Worm (Caenorhabditis elegans) whole organism, L4/young adult: ENCODE results near the gene ZC84.7.

Experiments used
- W03F9.2 ChIP-seq: fragments of 150-350 bp; optimal IDR thresholded peaks from 2 replicates; lab custom pipeline; 2014; ENCODE audit warnings: missing biosample characterization, missing genetic modification characterization
- dao-5 ChIP-seq: sonication (generic microtip); optimal IDR thresholded peaks from 2 replicates; lab custom pipeline; 2016; ENCODE audit warnings: missing genotype, missing genetic modification characterization, moderate library complexity, missing compliant biosample characterization
- him-1 ChIP-seq: sonication (generic microtip); optimal IDR thresholded peaks from 2 replicates; lab custom pipeline; 2016; ENCODE audit warnings: missing genotype, missing genetic modification reagents, missing genetic modification characterization, missing compliant biosample characterization

- TF ChIP-seq him-1 (no peak), W03F9.2 (no peak), dao-5 (tag; lab: Kevin White, UChicago) (no peak)
These were observed 4.6 kb upstream of the ZC84.7 start, which contains the start of gene tax-4 for ce11 chrIII:9181246-9181645.
